Worm (Caenorhabditis elegans) whole organism, L1 larva: ENCODE data around the gene egl-1.

ENCODE experiments used
- C16A3.4 ChIP-seq: fragments of 150-350 bp; optimal IDR thresholded peaks from 2 replicates; lab custom pipeline; 2014; ENCODE audit warnings: missing biosample characterization, missing genetic modification characterization
- alr-1 ChIP-seq: fragments of 200-800 bp; sonication (Bioruptor generic); optimal IDR thresholded peaks from 2 replicates; lab custom pipeline; 2018; ENCODE audit warnings: borderline replicate concordance, mild to moderate bottlenecking, missing genetic modification characterization, missing compliant biosample characterization
- blmp-1 ChIP-seq: fragments of 150-350 bp; optimal IDR thresholded peaks from 2 replicates; lab custom pipeline; 2014; ENCODE audit warnings: missing biosample characterization, missing genetic modification characterization
- ceh-8 ChIP-seq: fragments of 200-800 bp; sonication (Bioruptor generic); optimal IDR thresholded peaks from 2 replicates; lab custom pipeline; 2018; ENCODE audit warnings: mild to moderate bottlenecking, missing genetic modification characterization, moderate library complexity, missing compliant biosample characterization
- fos-1 ChIP-seq: fragments of 150-350 bp; optimal IDR thresholded peaks from 2 replicates; lab custom pipeline; 2014; ENCODE audit warnings: missing biosample characterization, missing genetic modification characterization
- lin-39 ChIP-seq: fragments of 150-350 bp; optimal IDR thresholded peaks from 2 replicates; lab custom pipeline; 2014; ENCODE audit warnings: missing biosample characterization, missing genetic modification reagents, missing genetic modification characterization
- lsy-2 ChIP-seq, 2 experiments: fragments of 150-350 bp; optimal IDR thresholded peaks; 2 replicates each; lab custom pipeline; 2014; ENCODE audit warnings: missing biosample characterization in 2 of 2, missing genetic modification characterization in 2 of 2
- mdl-1 ChIP-seq, 2 experiments: fragments of 150-350 bp; optimal IDR thresholded peaks; 2 replicates each; lab custom pipeline; 2014 to 2017; ENCODE audit warnings: missing biosample characterization in 2 of 2, missing genetic modification characterization in 2 of 2, inconsistent platforms in 1 of 2
- nhr-11 ChIP-seq: fragments of 150-350 bp; optimal IDR thresholded peaks from 2 replicates; lab custom pipeline; 2014; ENCODE audit warnings: missing biosample characterization, missing genetic modification characterization
- nhr-237 ChIP-seq: fragments of 150-350 bp; optimal IDR thresholded peaks from 2 replicates; lab custom pipeline; 2014; ENCODE audit warnings: missing biosample characterization, missing genetic modification characterization
- pag-3 ChIP-seq: sonication (generic microtip); optimal IDR thresholded peaks from 2 replicates; lab custom pipeline; 2017; ENCODE audit warnings: missing genetic modification characterization, mild to moderate bottlenecking, missing compliant biosample characterization, antibody characterized with exemption, borderline replicate concordance; ENCODE audit not compliant: insufficient read depth
- snpc-4 ChIP-seq: fragments of 150-350 bp; optimal IDR thresholded peaks from 2 replicates; lab custom pipeline; 2014; ENCODE audit warnings: missing biosample characterization, missing genetic modification characterization
- zag-1 ChIP-seq: fragments of 150-350 bp; optimal IDR thresholded peaks from 2 replicates; lab custom pipeline; 2014; ENCODE audit warnings: missing biosample characterization, missing genetic modification characterization
- ztf-11 ChIP-seq, 2 experiments: sonication (generic microtip); optimal IDR thresholded peaks; 2 replicates each; lab custom pipeline; 2016 to 2017; ENCODE audit warnings: missing genetic modification characterization in 2 of 2, missing biosample characterization in 1 of 2, missing compliant biosample characterization in 1 of 2

DNA sequence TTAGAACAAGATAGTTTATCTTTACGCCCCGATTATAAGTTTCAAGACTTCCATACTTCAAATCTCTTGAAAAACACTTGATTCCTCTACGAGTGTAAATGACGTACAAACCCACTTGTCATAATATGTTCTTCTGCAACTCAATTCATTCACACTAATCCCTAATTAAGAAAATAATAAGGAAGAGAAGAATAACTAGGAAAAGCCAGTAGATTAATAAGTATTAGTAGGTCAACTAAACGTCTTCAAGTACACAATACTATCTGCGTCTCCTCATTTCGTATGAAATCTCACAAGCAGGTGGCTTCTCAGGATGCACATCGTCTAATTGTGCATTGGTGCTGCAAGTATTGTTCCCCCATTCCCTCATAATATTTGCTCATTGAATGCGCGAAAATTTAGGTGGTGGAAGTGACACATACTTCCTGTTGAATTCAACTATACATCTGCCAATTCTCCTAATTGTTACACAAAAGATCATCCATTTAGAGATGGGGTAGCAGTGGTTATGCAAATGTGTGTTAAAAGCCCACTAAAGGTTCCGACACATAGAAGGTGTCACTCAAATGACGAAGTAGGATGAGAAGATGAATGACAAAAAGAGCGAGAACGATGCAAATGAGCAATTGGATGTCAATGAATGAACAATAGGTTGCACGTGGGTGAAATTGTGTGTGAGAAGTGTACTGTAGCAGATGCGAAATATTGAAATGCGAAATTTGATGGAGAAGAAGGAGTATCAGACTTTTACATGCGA lies 4.9 kb downstream of the egl-1 start:
- no peak for TF ChIP-seq pag-3 (tag; lab: Kevin White, UChicago)
- TF ChIP-seq C16A3.4 (tag; lab: Kevin White, UChicago): no peak
- TF ChIP-seq mdl-1 (tag; optimal IDR thresholded peaks at IDR 0.05; lab: Kevin White, UChicago): no peak
- no peak for TF ChIP-seq lin-39 (tag; lab: Kevin White, UChicago)
- no peak for TF ChIP-seq zag-1 (tag; lab: Kevin White, UChicago)
- no peak for TF ChIP-seq snpc-4
- TF ChIP-seq nhr-11 (tag; lab: Kevin White, UChicago): no peak
- no peak for TF ChIP-seq alr-1 (tag; lab: Kevin White, UChicago)
- no peak for TF ChIP-seq fos-1
- no peak for TF ChIP-seq nhr-237 (tag; lab: Kevin White, UChicago)
- no peak for TF ChIP-seq blmp-1 (tag; lab: Kevin White, UChicago)
- TF ChIP-seq lsy-2 (tag; optimal IDR thresholded peaks at IDR 0.05; lab: Kevin White, UChicago): no peak
- TF ChIP-seq ztf-11 (tag; optimal IDR thresholded peaks at IDR 0.05; lab: Kevin White, UChicago): no peak
- no peak for TF ChIP-seq ceh-8
